Worm (Caenorhabditis elegans) whole organism, young adult: Measurements from ENCODE around the gene W04B5.8.

Source experiments
- F23B12.7 ChIP-seq: sonication (generic microtip); optimal IDR thresholded peaks from 2 replicates; lab custom pipeline; 2017; ENCODE audit warnings: missing genetic modification characterization, mild to moderate bottlenecking, missing compliant biosample characterization, antibody characterized with exemption, moderate library complexity; ENCODE audit not compliant: insufficient read depth
- F33H1.4 ChIP-seq: fragments of 200-800 bp; sonication (Bioruptor generic); IDR thresholded peaks from 2 replicates; pipeline ENCODE4 v1.3.6; 2022; ENCODE audit warnings: missing genetic modification reagents, missing genetic modification characterization, missing compliant biosample characterization
- F52B5.7 ChIP-seq: sonication (generic microtip); optimal IDR thresholded peaks from 2 replicates; lab custom pipeline; 2016; ENCODE audit warnings: mild to moderate bottlenecking, missing genetic modification characterization, missing compliant biosample characterization
- K12H6.12 ChIP-seq: fragments of 200-800 bp; sonication (Bioruptor generic); optimal IDR thresholded peaks from 2 replicates; lab custom pipeline; 2018; ENCODE audit warnings: mild to moderate bottlenecking, missing genetic modification characterization, missing compliant biosample characterization
- Y53G8AR.9 ChIP-seq: fragments of 200-800 bp; sonication (Bioruptor generic); conservative IDR thresholded peaks from 2 replicates; pipeline ENCODE4 v1.3.6; 2022; ENCODE audit warnings: missing genetic modification reagents, missing genetic modification characterization, missing compliant biosample characterization
- Y56A3A.18 ChIP-seq: fragments of 200-800 bp; sonication (Bioruptor generic); IDR thresholded peaks from 2 replicates; pipeline ENCODE4 v1.3.6; 2022; ENCODE audit warnings: missing genetic modification reagents, missing genetic modification characterization, missing compliant biosample characterization
- aptf-2 ChIP-seq: fragments of 200-800 bp; sonication (Bioruptor generic); conservative IDR thresholded peaks from 2 replicates; pipeline ENCODE4 v1.3.6; 2022; ENCODE audit warnings: missing genetic modification reagents, missing genetic modification characterization, missing compliant biosample characterization
- aptf-3 ChIP-seq: fragments of 200-800 bp; sonication (Bioruptor generic); IDR thresholded peaks from 2 replicates; pipeline ENCODE4 v1.3.6; 2022; ENCODE audit warnings: missing genetic modification characterization, missing compliant biosample characterization
- attf-3 ChIP-seq: fragments of 200-800 bp; sonication (Bioruptor generic); conservative IDR thresholded peaks from 2 replicates; pipeline ENCODE4 v1.3.6; 2022; ENCODE audit warnings: missing genetic modification reagents, missing genetic modification characterization, missing compliant biosample characterization
- attf-5 ChIP-seq: fragments of 200-800 bp; sonication (Bioruptor generic); optimal IDR thresholded peaks from 2 replicates; lab custom pipeline; 2018; ENCODE audit warnings: mild to moderate bottlenecking, missing genetic modification characterization, missing compliant biosample characterization
- bed-2 ChIP-seq: fragments of 200-800 bp; sonication (Bioruptor generic); IDR thresholded peaks from 2 replicates; pipeline ENCODE4 v1.3.6; 2022; ENCODE audit warnings: missing genetic modification reagents, missing genetic modification characterization, missing compliant biosample characterization
- ccch-3 ChIP-seq: fragments of 200-800 bp; sonication (Bioruptor generic); optimal IDR thresholded peaks from 2 replicates; lab custom pipeline; 2018; ENCODE audit warnings: mild to moderate bottlenecking, missing genetic modification characterization, missing compliant biosample characterization
- ceh-100 ChIP-seq: fragments of 200-800 bp; sonication (Bioruptor generic); IDR thresholded peaks from 2 replicates; pipeline ENCODE4 v1.3.6; 2022; ENCODE audit warnings: missing genetic modification reagents, missing genetic modification characterization, missing compliant biosample characterization
- ceh-27 ChIP-seq: fragments of 200-800 bp; sonication (Bioruptor generic); optimal IDR thresholded peaks from 2 replicates; lab custom pipeline; 2018; ENCODE audit warnings: mild to moderate bottlenecking, missing genetic modification characterization, moderate library complexity, missing compliant biosample characterization
- ceh-58 ChIP-seq: fragments of 200-800 bp; sonication (Bioruptor generic); IDR thresholded peaks from 2 replicates; pipeline ENCODE4 v1.3.6; 2022; ENCODE audit warnings: missing genetic modification characterization, missing compliant biosample characterization
- ceh-91 ChIP-seq: fragments of 200-800 bp; sonication (Bioruptor generic); IDR thresholded peaks from 2 replicates; pipeline ENCODE4 v1.3.6; 2022; ENCODE audit warnings: missing genetic modification reagents, missing genetic modification characterization, missing compliant biosample characterization
- dpl-1 ChIP-seq: fragments of 150-350 bp; optimal IDR thresholded peaks from 2 replicates; lab custom pipeline; 2014; ENCODE audit warnings: missing biosample characterization, missing genetic modification reagents, missing genetic modification characterization
- efl-1 ChIP-seq: fragments of 150-350 bp; optimal IDR thresholded peaks from 2 replicates; lab custom pipeline; 2014; ENCODE audit warnings: missing biosample characterization, missing genetic modification reagents, missing genetic modification characterization
- egrh-3 ChIP-seq: fragments of 200-800 bp; sonication (Bioruptor generic); IDR thresholded peaks from 2 replicates; pipeline ENCODE4 v1.3.6; 2022; ENCODE audit warnings: missing genetic modification reagents, missing genetic modification characterization, missing compliant biosample characterization
- fkh-3 ChIP-seq: sonication (generic microtip); optimal IDR thresholded peaks from 2 replicates; lab custom pipeline; 2016; ENCODE audit warnings: mild to moderate bottlenecking, missing genetic modification characterization, missing compliant biosample characterization
- hrde-1 ChIP-seq: sonication (generic microtip); optimal IDR thresholded peaks from 2 replicates; lab custom pipeline; 2016; ENCODE audit warnings: missing genetic modification characterization, mild to moderate bottlenecking, missing compliant biosample characterization, moderate library complexity, missing genotype, missing genetic modification reagents, borderline replicate concordance
- let-526 ChIP-seq: fragments of 200-800 bp; sonication (Bioruptor generic); IDR thresholded peaks from 2 replicates; pipeline ENCODE4 v1.3.6; 2022; ENCODE audit warnings: missing genetic modification reagents, missing genetic modification characterization, missing compliant biosample characterization
- lin-35 ChIP-seq, 3 experiments: fragments of 150-350 bp in 2 of 3; sonication (generic microtip) in 1 of 3; optimal IDR thresholded peaks; 2 replicates each; lab custom pipeline; 2014 to 2018; ENCODE audit warnings: missing biosample characterization in 3 of 3, missing genetic modification characterization in 3 of 3, missing genetic modification reagents in 3 of 3
- lin-54 ChIP-seq: fragments of 200-800 bp; sonication (Bioruptor generic); optimal IDR thresholded peaks from 2 replicates; lab custom pipeline; 2018; ENCODE audit warnings: mild to moderate bottlenecking, missing genetic modification characterization, missing compliant biosample characterization
- lsl-1 ChIP-seq: fragments of 200-800 bp; sonication (Bioruptor generic); optimal IDR thresholded peaks from 2 replicates; lab custom pipeline; 2018; ENCODE audit warnings: mild to moderate bottlenecking, missing genetic modification characterization, moderate library complexity, missing compliant biosample characterization
- lsy-27 ChIP-seq: sonication (generic microtip); optimal IDR thresholded peaks from 2 replicates; lab custom pipeline; 2017; ENCODE audit warnings: missing genetic modification characterization, mild to moderate bottlenecking, missing compliant biosample characterization, antibody characterized with exemption, missing genotype, borderline replicate concordance; ENCODE audit not compliant: insufficient read depth
- mcd-1 ChIP-seq: fragments of 200-800 bp; sonication (Bioruptor generic); IDR thresholded peaks from 2 replicates; pipeline ENCODE4 v1.3.6; 2022; ENCODE audit warnings: missing genetic modification reagents, missing genetic modification characterization, missing compliant biosample characterization
- mxl-1 ChIP-seq: sonication (generic microtip); optimal IDR thresholded peaks from 2 replicates; lab custom pipeline; 2016; ENCODE audit warnings: missing genetic modification characterization, missing compliant biosample characterization
- nfyb-1 ChIP-seq: fragments of 200-800 bp; sonication (Bioruptor generic); IDR thresholded peaks from 2 replicates; pipeline ENCODE4 v1.3.6; 2022; ENCODE audit warnings: missing genetic modification reagents, missing genetic modification characterization, missing compliant biosample characterization
- nhr-120 ChIP-seq: fragments of 200-800 bp; sonication (Bioruptor generic); IDR thresholded peaks from 2 replicates; pipeline ENCODE4 v1.3.6; 2022; ENCODE audit warnings: missing genetic modification characterization, missing compliant biosample characterization
- nhr-80 ChIP-seq: sonication (generic microtip); optimal IDR thresholded peaks from 2 replicates; lab custom pipeline; 2016; ENCODE audit warnings: missing genetic modification characterization, missing compliant biosample characterization
- nhr-90 ChIP-seq: sonication (generic microtip); optimal IDR thresholded peaks from 2 replicates; lab custom pipeline; 2016; ENCODE audit warnings: missing genotype, mild to moderate bottlenecking, missing genetic modification characterization, missing compliant biosample characterization
- rcor-1 ChIP-seq: fragments of 200-800 bp; sonication (Bioruptor generic); IDR thresholded peaks from 2 replicates; pipeline ENCODE4 v1.3.6; 2022; ENCODE audit warnings: missing genetic modification reagents, missing genetic modification characterization, missing compliant biosample characterization
- rec-8 ChIP-seq, 2 experiments: sonication (generic microtip); optimal IDR thresholded peaks; 2 replicates each; lab custom pipeline; 2016; ENCODE audit warnings: mild to moderate bottlenecking in 2 of 2, missing genetic modification characterization in 2 of 2, missing genetic modification reagents in 2 of 2, missing genotype in 2 of 2, missing biosample characterization in 1 of 2, missing compliant biosample characterization in 1 of 2, moderate library complexity in 1 of 2
- tlf-1 ChIP-seq: fragments of 200-800 bp; sonication (Bioruptor generic); optimal IDR thresholded peaks from 2 replicates; lab custom pipeline; 2018; ENCODE audit warnings: mild to moderate bottlenecking, missing genetic modification characterization, missing compliant biosample characterization
- zfh-2 ChIP-seq: fragments of 200-800 bp; sonication (Bioruptor generic); conservative IDR thresholded peaks from 2 replicates; pipeline ENCODE4 v1.3.6; 2022; ENCODE audit warnings: missing genetic modification reagents, missing genetic modification characterization, missing compliant biosample characterization
- zim-3 ChIP-seq: sonication (generic microtip); optimal IDR thresholded peaks from 2 replicates; lab custom pipeline; 2017; ENCODE audit warnings: mild to moderate bottlenecking, missing genetic modification characterization, moderate library complexity, missing compliant biosample characterization
- ztf-22 ChIP-seq: fragments of 200-800 bp; sonication (Bioruptor generic); optimal IDR thresholded peaks from 2 replicates; lab custom pipeline; 2018; ENCODE audit warnings: mild to moderate bottlenecking, missing genetic modification characterization, moderate library complexity, missing compliant biosample characterization
- ztf-26 ChIP-seq: sonication (generic microtip); optimal IDR thresholded peaks from 2 replicates; lab custom pipeline; 2017; ENCODE audit warnings: missing genetic modification characterization, missing compliant biosample characterization

The W04B5.8 gene

ce11 chrIII:2401126-2402123, 24.7 kb upstream of the W04B5.8 start, which contains the start of the genes cic-1 and strm-1:
Gene cic-1 (minus strand): TSS chrIII:2401221.
Gene strm-1 (plus strand): TSS chrIII:2402070.
- no peak for TF ChIP-seq bed-2 (GFP tag; lab: Robert Waterston, UW)
- no peak for TF ChIP-seq F52B5.7 (tag; lab: Kevin White, UChicago)
- TF ChIP-seq lin-35 (GFP tag; optimal IDR thresholded peaks at IDR 0.05; lab: Kevin White, UChicago): peak in 2 of 3 experiments; percentile 5 to 72
- TF ChIP-seq lsl-1 (GFP tag; lab: Kevin White, UChicago): peak; percentile 17
- TF ChIP-seq Y53G8AR.9 (GFP tag; lab: Robert Waterston, UW): no peak
- TF ChIP-seq mcd-1 (GFP tag; lab: Robert Waterston, UW): 0 out of 2 replicates have a peak, but pooled peaks have one; percentile 17
- peak; percentile 75 for TF ChIP-seq lin-54
- TF ChIP-seq egrh-3: no peak
- TF ChIP-seq zfh-2 (GFP tag; lab: Robert Waterston, UW): no peak
- TF ChIP-seq mxl-1 (tag; lab: Kevin White, UChicago): no peak
- TF ChIP-seq rcor-1 (GFP tag; lab: Robert Waterston, UW): no peak
- TF ChIP-seq F23B12.7 (tag; lab: Kevin White, UChicago): peak; percentile 17
- TF ChIP-seq fkh-3 (tag; lab: Kevin White, UChicago): no peak
- peak; percentile 52 for TF ChIP-seq dpl-1 (GFP tag; lab: Kevin White, UChicago)
- no peak for TF ChIP-seq ceh-91
- TF ChIP-seq ztf-22: no peak
- no peak for TF ChIP-seq let-526 (GFP tag; lab: Robert Waterston, UW)
- no peak for TF ChIP-seq hrde-1
- TF ChIP-seq zim-3 (tag; lab: Kevin White, UChicago): no peak
- no peak for TF ChIP-seq ceh-27 (GFP tag; lab: Kevin White, UChicago)
- no peak for TF ChIP-seq nfyb-1 (GFP tag; lab: Robert Waterston, UW)
- no peak for TF ChIP-seq lsy-27 (tag; lab: Kevin White, UChicago)
- TF ChIP-seq ceh-100: no peak
- no peak for TF ChIP-seq ceh-58
- TF ChIP-seq aptf-3 (GFP tag; lab: Robert Waterston, UW): no peak
- TF ChIP-seq aptf-2 (GFP tag; lab: Robert Waterston, UW): no peak
- peak; percentile 51 for TF ChIP-seq efl-1 (GFP tag; lab: Kevin White, UChicago)
- TF ChIP-seq F33H1.4 (GFP tag; lab: Robert Waterston, UW): peak; percentile 35; the same call in 1 of the 2 replicates
- no peak for TF ChIP-seq Y56A3A.18 (GFP tag; lab: Robert Waterston, UW)
- TF ChIP-seq K12H6.12 (tag; lab: Kevin White, UChicago): no peak
- TF ChIP-seq tlf-1 (GFP tag; lab: Kevin White, UChicago): no peak
- TF ChIP-seq ztf-26 (tag; lab: Kevin White, UChicago): no peak
- peak; percentile 33 for TF ChIP-seq attf-5 (GFP tag; lab: Kevin White, UChicago)
- TF ChIP-seq attf-3 (GFP tag; lab: Robert Waterston, UW): peak; percentile 98
- TF ChIP-seq nhr-80 (tag; lab: Kevin White, UChicago): no peak
- no peak for TF ChIP-seq nhr-90 (tag; lab: Kevin White, UChicago)
- TF ChIP-seq ccch-3 (GFP tag; lab: Kevin White, UChicago): no peak
- TF ChIP-seq nhr-120 (GFP tag; lab: Robert Waterston, UW): no peak
- TF ChIP-seq rec-8 (tag; optimal IDR thresholded peaks at IDR 0.05; lab: Kevin White, UChicago): no peak
